Worm (Caenorhabditis elegans): ENCODE measurements around the gene irld-36.

irld-36 gene

ce11 chrII:1706385-1706784, 27.2 kb downstream of the irld-36 start, which contains the start of gene sdz-18:
sdz-18 (minus strand) TSS chrII:1706485.
- TF ChIP-seq ceh-39 (tag; optimal IDR thresholded peaks at IDR 0.05), result no peak
- TF ChIP-seq nhr-2 (tag; optimal IDR thresholded peaks at IDR 0.05), result no peak
- TF ChIP-seq nhr-237 (tag; optimal IDR thresholded peaks at IDR 0.05), result no peak
- no peak for TF ChIP-seq lsy-2 (tag; optimal IDR thresholded peaks at IDR 0.05)
- TF ChIP-seq mab-5 (tag; optimal IDR thresholded peaks at IDR 0.05), result no peak
- no peak for TF ChIP-seq tbx-8 (GFP tag; optimal IDR thresholded peaks at IDR 0.05)
- no peak for TF ChIP-seq unc-120 (tag; optimal IDR thresholded peaks at IDR 0.05; ENCODE audit: poor library complexity, severe bottlenecking)
- no peak for TF ChIP-seq mls-2 (tag; optimal IDR thresholded peaks at IDR 0.05)
- no peak for TF ChIP-seq nhr-28 (tag; optimal IDR thresholded peaks at IDR 0.05)
- no peak for TF ChIP-seq cnd-1 (tag; optimal IDR thresholded peaks at IDR 0.05)

- TF ChIP-seq blmp-1 (tag; optimal IDR thresholded peaks at IDR 0.05), result no peak
- no peak for TF ChIP-seq mep-1 (tag; optimal IDR thresholded peaks at IDR 0.05)
- TF ChIP-seq ceh-83 (GFP tag; optimal IDR thresholded peaks at IDR 0.05), result no peak
- TF ChIP-seq sem-2 (GFP tag; optimal IDR thresholded peaks at IDR 0.05), result no peak
- TF ChIP-seq nhr-12 (tag; optimal IDR thresholded peaks at IDR 0.05), result no peak
- no peak for TF ChIP-seq mls-2 (tag; optimal IDR thresholded peaks at IDR 0.05)
- no peak for TF ChIP-seq unc-39 (tag; optimal IDR thresholded peaks at IDR 0.05)
- TF ChIP-seq pha-4 (tag; optimal IDR thresholded peaks at IDR 0.05), result no peak
- no peak for TF ChIP-seq ces-1 (GFP tag; optimal IDR thresholded peaks at IDR 0.05)
- no peak for TF ChIP-seq ham-2 (GFP tag; optimal IDR thresholded peaks at IDR 0.05)
- no peak for TF ChIP-seq nhr-237 (tag; optimal IDR thresholded peaks at IDR 0.05)
- TF ChIP-seq snpc-4 (tag; optimal IDR thresholded peaks at IDR 0.05), result no peak
Measured at ce11 chrII:1709959-1710358, 30.8 kb downstream of the irld-36 start, which contains the start of gene fbxa-184. fbxa-184 (plus strand) TSS chrII:1710259.

ce11 chrII:1712938-1713337, 33.8 kb downstream of the irld-36 start, which contains the start of gene btb-7:
btb-7 (plus strand) TSS chrII:1713238.
- TF ChIP-seq mls-2 (tag; optimal IDR thresholded peaks at IDR 0.05), result no peak
- TF ChIP-seq nhr-12 (tag; optimal IDR thresholded peaks at IDR 0.05), result no peak
- no peak for TF ChIP-seq hlh-1 (tag; optimal IDR thresholded peaks at IDR 0.05)
- TF ChIP-seq ceh-83 (GFP tag; optimal IDR thresholded peaks at IDR 0.05), result no peak
- no peak for TF ChIP-seq nhr-28 (tag; optimal IDR thresholded peaks at IDR 0.05)
- no peak for TF ChIP-seq elt-1 (tag; optimal IDR thresholded peaks at IDR 0.05; ENCODE audit: borderline replicate concordance, insufficient read depth)
- TF ChIP-seq lsy-2 (tag; optimal IDR thresholded peaks at IDR 0.05), result no peak
- TF ChIP-seq unc-39 (tag; optimal IDR thresholded peaks at IDR 0.05), result no peak
- TF ChIP-seq nhr-2 (tag; optimal IDR thresholded peaks at IDR 0.05), result no peak
- TF ChIP-seq drap-1 (GFP tag; optimal IDR thresholded peaks at IDR 0.05), result no peak
- no peak for TF ChIP-seq zip-8 (tag; optimal IDR thresholded peaks at IDR 0.05)
- no peak for TF ChIP-seq nhr-237 (tag; optimal IDR thresholded peaks at IDR 0.05)
- TF ChIP-seq ztf-11 (tag; optimal IDR thresholded peaks at IDR 0.05), result no peak
- no peak for TF ChIP-seq ces-1 (GFP tag; optimal IDR thresholded peaks at IDR 0.05)
- no peak for TF ChIP-seq lin-13 (tag; optimal IDR thresholded peaks at IDR 0.05)
- TF ChIP-seq cnd-1 (tag; optimal IDR thresholded peaks at IDR 0.05), result no peak

- TF ChIP-seq nhr-2 (tag; optimal IDR thresholded peaks at IDR 0.05) (peak; percentile 69), bed-3 (GFP tag; optimal IDR thresholded peaks at IDR 0.05) (no peak), cnd-1 (tag; optimal IDR thresholded peaks at IDR 0.05) (peak; percentile 4), elt-1 (tag; optimal IDR thresholded peaks at IDR 0.05; ENCODE audit: borderline replicate concordance, insufficient read depth) (no peak), unc-120 (tag; optimal IDR thresholded peaks at IDR 0.05; ENCODE audit: poor library complexity, severe bottlenecking) (no peak), ceh-39 (tag; optimal IDR thresholded peaks at IDR 0.05) (peak; percentile 9), mep-1 (tag; optimal IDR thresholded peaks at IDR 0.05) (no peak), ces-1 (GFP tag; optimal IDR thresholded peaks at IDR 0.05) (no peak), unc-39 (tag; optimal IDR thresholded peaks at IDR 0.05) (no peak), M03D4.4 (tag; optimal IDR thresholded peaks at IDR 0.05) (no peak), nhr-76 (tag; optimal IDR thresholded peaks at IDR 0.05) (no peak), zip-8 (tag; optimal IDR thresholded peaks at IDR 0.05) (no peak), snpc-4 (tag; optimal IDR thresholded peaks at IDR 0.05) (no peak), hlh-1 (tag; optimal IDR thresholded peaks at IDR 0.05) (no peak)
Measured at ce11 chrII:1714772-1715353, 35.7 kb downstream of the irld-36 start, which contains the start of gene btb-6. btb-6 (plus strand) TSS chrII:1715303.

- TF ChIP-seq drap-1 (GFP tag; optimal IDR thresholded peaks at IDR 0.05), result no peak
- peak; percentile 50 for TF ChIP-seq hlh-1 (tag; optimal IDR thresholded peaks at IDR 0.05)
- TF ChIP-seq snpc-4 (tag; optimal IDR thresholded peaks at IDR 0.05), result no peak
Measured at ce11 chrII:1719153-1719552, 40.0 kb downstream of the irld-36 start, which contains the start of gene fbxb-48. fbxb-48 (minus strand) TSS chrII:1719253.
